Worm (Caenorhabditis elegans): ENCODE measurements around the gene F54E7.6.

F54E7.6 gene

ce11 chrIII:5621236-5621635, 39.6 kb downstream of the F54E7.6 start (continued):
- TF ChIP-seq F23B12.7 (tag; optimal IDR thresholded peaks at IDR 0.05; ENCODE audit: insufficient read depth) (no peak), rcor-1 (GFP tag; IDR thresholded peaks at IDR 0.05) (0 out of 2 replicates have a peak, but pooled peaks have one; percentile 23), lsl-1 (GFP tag; optimal IDR thresholded peaks at IDR 0.05) (no peak), Y79H2A.3 (GFP tag; conservative IDR thresholded peaks at IDR 0.05) (no peak), dox-1 (GFP tag; IDR thresholded peaks at IDR 0.05) (peak; percentile 81), mel-28 (tag; optimal IDR thresholded peaks at IDR 0.05; ENCODE audit: borderline replicate concordance) (no peak), madf-10 (tag; optimal IDR thresholded peaks at IDR 0.05) (no peak), him-1 (tag; optimal IDR thresholded peaks at IDR 0.05) (no peak), ceh-58 (GFP tag; IDR thresholded peaks at IDR 0.05) (no peak), tbp1 (GFP tag; optimal IDR thresholded peaks at IDR 0.05) (no peak), dpff-1 (tag; optimal IDR thresholded peaks at IDR 0.05) (no peak), Y53F4B.3 (GFP tag; IDR thresholded peaks at IDR 0.05) (no peak), attf-3 (GFP tag; conservative IDR thresholded peaks at IDR 0.05) (no peak), mcd-1 (GFP tag; IDR thresholded peaks at IDR 0.05) (0 out of 2 replicates have a peak, but pooled peaks have one; percentile 21), K12H6.12 (tag; optimal IDR thresholded peaks at IDR 0.05) (peak; percentile 76), cebp-1 (GFP tag; IDR thresholded peaks at IDR 0.05) (no peak), cebp-1 (tag; optimal IDR thresholded peaks at IDR 0.05) (peak; percentile 71), egl-18 (GFP tag; IDR thresholded peaks at IDR 0.05) (no peak), akir-1 (GFP tag; optimal IDR thresholded peaks at IDR 0.05) (no peak), B0035.1 (tag; optimal IDR thresholded peaks at IDR 0.05) (no peak), Y56A3A.18 (GFP tag; IDR thresholded peaks at IDR 0.05) (no peak), ztf-22 (GFP tag; optimal IDR thresholded peaks at IDR 0.05) (no peak), repo-1 (tag; optimal IDR thresholded peaks at IDR 0.05) (no peak), nhr-27 (tag; optimal IDR thresholded peaks at IDR 0.05) (no peak), nfya-1 (tag; optimal IDR thresholded peaks at IDR 0.05; ENCODE audit: borderline replicate concordance, insufficient read depth) (no peak), attf-5 (GFP tag; optimal IDR thresholded peaks at IDR 0.05) (peak; percentile 82), C17E4.6 (GFP tag; IDR thresholded peaks at IDR 0.05) (peak; percentile 22; the same call in 1 of the 2 replicates), Y53G8AR.9 (GFP tag; conservative IDR thresholded peaks at IDR 0.05) (no peak), efl-1 (GFP tag; optimal IDR thresholded peaks at IDR 0.05) (peak; percentile 47), ZK185.1 (tag; optimal IDR thresholded peaks at IDR 0.05; ENCODE audit: poor library complexity, severe bottlenecking) (peak; percentile 35), lin-40 (tag; optimal IDR thresholded peaks at IDR 0.05) (peak; percentile 58), let-607 (tag; optimal IDR thresholded peaks at IDR 0.05) (peak in 1 of 2 experiments; percentile 58), ztf-6 (GFP tag; IDR thresholded peaks at IDR 0.05) (no peak), pha-4 (tag; optimal IDR thresholded peaks at IDR 0.05) (no peak), nhr-120 (GFP tag; IDR thresholded peaks at IDR 0.05) (no peak), B0019.2 (GFP tag; conservative IDR thresholded peaks at IDR 0.05) (no peak), F10E7.11 (tag; optimal IDR thresholded peaks at IDR 0.05) (no peak), snpc-3.4 (tag; optimal IDR thresholded peaks at IDR 0.05) (no peak), C06A6.2 (GFP tag; conservative IDR thresholded peaks at IDR 0.05) (0 out of 2 replicates have a peak, but pooled peaks have one; percentile 27), die-1 (tag; optimal IDR thresholded peaks at IDR 0.05) (peak; percentile 29), ets-4 (GFP tag; optimal IDR thresholded peaks at IDR 0.05) (peak; percentile 30), madf-8 (GFP tag; conservative IDR thresholded peaks at IDR 0.05) (peak; percentile 19; the same call in 1 of the 2 replicates), aptf-2 (GFP tag; conservative IDR thresholded peaks at IDR 0.05) (peak; percentile 77; the same call in 1 of the 2 replicates), ekl-4 (GFP tag; IDR thresholded peaks at IDR 0.05) (peak; percentile 63), atf-7 (tag; optimal IDR thresholded peaks at IDR 0.05) (no peak), hmg-1.2 (GFP tag; IDR thresholded peaks at IDR 0.05) (peak; percentile 93), lin-35 (GFP tag; optimal IDR thresholded peaks at IDR 0.05) (peak in 1 of 3 experiments; percentile 34), nhr-80 (tag; optimal IDR thresholded peaks at IDR 0.05) (peak; percentile 96)
